Fruit fly (Drosophila melanogaster): ENCODE results near the gene kairos.
A peak's percentile ranks its signal among the peaks of the same experiment; 100 is the strongest.

The kairos gene

dm6 chrX:18273180-18274016 is 82.6 kb downstream of the kairos start (continued):
- TF ChIP-seq Ets21C (GFP tag; optimal IDR thresholded peaks at IDR 0.05) (no peak), Sox14 (GFP tag; optimal IDR thresholded peaks at IDR 0.05) (no peak), Eip78C (GFP tag) (peak; percentile 78), Sox15 (GFP tag; optimal IDR thresholded peaks at IDR 0.05) (peak; percentile 5), CG4318 (GFP tag; optimal IDR thresholded peaks at IDR 0.05) (peak; percentile 34), Gug (GFP tag; IDR thresholded peaks at IDR 0.05) (no peak), CG9139 (GFP tag; optimal IDR thresholded peaks at IDR 0.05) (peak; percentile 2), fkh (GFP tag; optimal IDR thresholded peaks at IDR 0.05) (no peak), achi (GFP tag; optimal IDR thresholded peaks at IDR 0.05) (peak; percentile 46), Lpt (GFP tag; optimal IDR thresholded peaks at IDR 0.05) (no peak), Hr4 (GFP tag; optimal IDR thresholded peaks at IDR 0.05) (no peak), salr (GFP tag; optimal IDR thresholded peaks at IDR 0.05) (no peak), Sox102F (GFP tag; optimal IDR thresholded peaks at IDR 0.05) (peak; percentile 13), Eip75B (GFP tag; optimal IDR thresholded peaks at IDR 0.05) (no peak)

Measured in whole organism, prepupa.